Worm (Caenorhabditis elegans): ENCODE measurements around the gene srsx-17.

DNA sequence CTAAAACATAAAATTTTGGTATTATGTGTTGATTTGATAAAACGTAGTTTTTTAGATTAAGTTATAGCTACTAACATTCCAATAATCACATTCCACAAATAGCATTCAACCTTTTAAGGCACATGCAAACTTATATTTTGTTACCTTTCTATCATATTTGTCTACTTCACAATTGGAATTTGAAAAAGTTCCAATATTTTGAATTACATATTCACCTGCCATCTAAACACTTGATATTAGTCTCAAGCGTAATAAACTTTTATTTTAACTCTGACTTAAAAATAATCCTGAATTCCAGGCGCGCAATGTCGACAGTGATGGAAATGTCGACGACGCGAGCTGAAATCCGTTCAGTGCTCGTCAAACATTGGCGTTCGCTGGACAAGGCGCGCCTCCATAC, 48.3 kb downstream of the srsx-17 start, which contains the start of gene acy-2:
- no peak for TF ChIP-seq sem-2 (GFP tag; optimal IDR thresholded peaks at IDR 0.05)
- TF ChIP-seq lsy-2 (tag; optimal IDR thresholded peaks at IDR 0.05): no peak
- no peak for TF ChIP-seq pha-4 (tag; optimal IDR thresholded peaks at IDR 0.05)
- no peak for TF ChIP-seq blmp-1 (tag; optimal IDR thresholded peaks at IDR 0.05)
- no peak for TF ChIP-seq elt-1 (tag; optimal IDR thresholded peaks at IDR 0.05; ENCODE audit: borderline replicate concordance, insufficient read depth)
- no peak for TF ChIP-seq ztf-11 (tag; optimal IDR thresholded peaks at IDR 0.05)
- no peak for TF ChIP-seq unc-62 (GFP tag; optimal IDR thresholded peaks at IDR 0.05)
- no peak for TF ChIP-seq nhr-12 (tag; optimal IDR thresholded peaks at IDR 0.05)
- TF ChIP-seq ces-1 (GFP tag; optimal IDR thresholded peaks at IDR 0.05): no peak
- TF ChIP-seq ceh-43 (GFP tag; optimal IDR thresholded peaks at IDR 0.05): no peak
- no peak for TF ChIP-seq mab-5 (tag; optimal IDR thresholded peaks at IDR 0.05)
